Worm (Caenorhabditis elegans) whole organism, L4/young adult: ENCODE measurements around the gene acs-2.

Source experiments
- W03F9.2 ChIP-seq: fragments of 150-350 bp; optimal IDR thresholded peaks from 2 replicates; lab custom pipeline; 2014; ENCODE audit warnings: missing biosample characterization, missing genetic modification characterization
- dao-5 ChIP-seq: sonication (generic microtip); optimal IDR thresholded peaks from 2 replicates; lab custom pipeline; 2016; ENCODE audit warnings: missing genotype, missing genetic modification characterization, moderate library complexity, missing compliant biosample characterization
- him-1 ChIP-seq: sonication (generic microtip); optimal IDR thresholded peaks from 2 replicates; lab custom pipeline; 2016; ENCODE audit warnings: missing genotype, missing genetic modification reagents, missing genetic modification characterization, missing compliant biosample characterization

DNA sequence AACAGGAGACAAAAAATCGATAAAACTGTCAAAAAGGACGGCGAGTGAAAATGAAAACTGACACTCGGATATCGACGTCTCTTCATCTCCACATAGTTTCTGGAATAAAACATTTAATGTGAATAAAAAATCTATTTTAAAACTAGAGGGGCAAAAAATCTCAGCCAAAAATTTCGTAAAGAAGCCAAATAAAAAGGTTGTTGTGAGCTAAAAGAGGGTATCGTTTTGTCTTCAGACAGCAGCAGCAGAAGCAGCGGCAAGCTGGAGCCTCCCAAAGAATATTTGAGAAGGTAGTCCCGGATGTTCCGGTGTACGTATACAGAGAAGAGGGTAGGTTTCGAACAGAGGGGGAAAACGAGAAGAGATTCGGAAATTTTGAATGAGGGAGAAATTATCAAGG, 45.3 kb upstream of the acs-2 start, which contains the start of gene lgc-31:
- TF ChIP-seq W03F9.2 (tag; lab: Kevin White, UChicago) = no peak
- no peak for TF ChIP-seq dao-5 (tag; lab: Kevin White, UChicago)
- TF ChIP-seq him-1 (tag; lab: Kevin White, UChicago) = no peak
